Worm (Caenorhabditis elegans) whole organism, L3 larva: ENCODE data around the gene fbxa-218.
"Not testable (repeated sequence)": the region's sequence is repeated elsewhere in the genome, so short reads cannot be mapped to it uniquely, and the experiment has no call there.

ENCODE experiments used
- ZK546.5 ChIP-seq: sonication (generic microtip); optimal IDR thresholded peaks from 2 replicates; lab custom pipeline; 2017; ENCODE audit warnings: missing biosample characterization, missing genetic modification characterization
- ama-1 ChIP-seq: fragments of 150-350 bp; optimal IDR thresholded peaks from 2 replicates; lab custom pipeline; 2018
- ceh-16 ChIP-seq: sonication (generic microtip); optimal IDR thresholded peaks from 2 replicates; lab custom pipeline; 2017; ENCODE audit warnings: missing biosample characterization, missing genetic modification characterization
- ceh-28 ChIP-seq: fragments of 150-350 bp; optimal IDR thresholded peaks from 2 replicates; lab custom pipeline; 2014; ENCODE audit warnings: missing biosample characterization, missing genetic modification reagents, missing genetic modification characterization
- daf-12 ChIP-seq: fragments of 150-350 bp; optimal IDR thresholded peaks from 2 replicates; lab custom pipeline; 2014; ENCODE audit warnings: missing biosample characterization, missing genetic modification reagents, missing genetic modification characterization
- egl-27 ChIP-seq: sonication (generic microtip); optimal IDR thresholded peaks from 4 replicates; lab custom pipeline; 2017; ENCODE audit warnings: missing biosample characterization, missing genetic modification reagents, missing genetic modification characterization
- eor-1 ChIP-seq, 2 experiments: fragments of 150-350 bp; optimal IDR thresholded peaks; 2 replicates each; lab custom pipeline; 2014 to 2018; ENCODE audit warnings: missing biosample characterization in 2 of 2, missing genetic modification characterization in 2 of 2
- fos-1 ChIP-seq: fragments of 150-350 bp; optimal IDR thresholded peaks from 2 replicates; lab custom pipeline; 2014; ENCODE audit warnings: missing biosample characterization, missing genetic modification characterization
- hmg-11 ChIP-seq: sonication (generic microtip); optimal IDR thresholded peaks from 2 replicates; lab custom pipeline; 2016; ENCODE audit warnings: missing genetic modification characterization, missing compliant biosample characterization
- jun-1 ChIP-seq: fragments of 150-350 bp; optimal IDR thresholded peaks from 2 replicates; lab custom pipeline; 2014; ENCODE audit warnings: missing biosample characterization, missing genetic modification reagents, missing genetic modification characterization
- lin-15B ChIP-seq: fragments of 150-350 bp; optimal IDR thresholded peaks from 2 replicates; lab custom pipeline; 2014; ENCODE audit warnings: missing biosample characterization, missing genetic modification characterization
- lsy-12 ChIP-seq: sonication (generic microtip); optimal IDR thresholded peaks from 2 replicates; lab custom pipeline; 2016; ENCODE audit warnings: mild to moderate bottlenecking, missing genetic modification characterization, missing compliant biosample characterization
- mdl-1 ChIP-seq: fragments of 150-350 bp; optimal IDR thresholded peaks from 2 replicates; lab custom pipeline; 2014; ENCODE audit warnings: missing biosample characterization, missing genetic modification characterization
- mml-1 ChIP-seq: fragments of 150-350 bp; sonication (generic microtip); optimal IDR thresholded peaks from 3 replicates; lab custom pipeline; 2014; ENCODE audit warnings: missing biosample characterization, missing genetic modification characterization
- nfya-1 ChIP-seq: sonication (generic microtip); optimal IDR thresholded peaks from 2 replicates; lab custom pipeline; 2017; ENCODE audit warnings: missing genetic modification characterization, mild to moderate bottlenecking, missing compliant biosample characterization, antibody characterized with exemption, moderate library complexity; ENCODE audit not compliant: insufficient read depth
- nhr-11 ChIP-seq: fragments of 150-350 bp; optimal IDR thresholded peaks from 2 replicates; lab custom pipeline; 2014; ENCODE audit warnings: missing biosample characterization, missing genetic modification characterization
- nhr-12 ChIP-seq: fragments of 150-350 bp; optimal IDR thresholded peaks from 2 replicates; lab custom pipeline; 2014; ENCODE audit warnings: missing biosample characterization, missing genetic modification characterization
- nhr-23 ChIP-seq: fragments of 150-350 bp; optimal IDR thresholded peaks from 2 replicates; lab custom pipeline; 2014; ENCODE audit warnings: missing biosample characterization, missing genetic modification reagents, missing genetic modification characterization
- nhr-25 ChIP-seq: sonication (generic microtip); optimal IDR thresholded peaks from 2 replicates; lab custom pipeline; 2017; ENCODE audit warnings: missing biosample characterization, missing genetic modification characterization
- nhr-28 ChIP-seq: fragments of 150-350 bp; optimal IDR thresholded peaks from 2 replicates; lab custom pipeline; 2014; ENCODE audit warnings: missing biosample characterization, missing genetic modification characterization
- nhr-43 ChIP-seq: sonication (generic microtip); optimal IDR thresholded peaks from 2 replicates; lab custom pipeline; 2016; ENCODE audit warnings: mild to moderate bottlenecking, missing genetic modification characterization, missing compliant biosample characterization; ENCODE audit not compliant: poor library complexity, severe bottlenecking
- nhr-67 ChIP-seq: fragments of 150-350 bp; optimal IDR thresholded peaks from 2 replicates; lab custom pipeline; 2014; ENCODE audit warnings: missing biosample characterization, missing genetic modification characterization
- nhr-76 ChIP-seq: fragments of 150-350 bp; sonication (generic microtip); optimal IDR thresholded peaks from 5 replicates; lab custom pipeline; 2014; ENCODE audit warnings: missing biosample characterization, missing genetic modification characterization
- pha-4 ChIP-seq: fragments of 150-350 bp; optimal IDR thresholded peaks from 2 replicates; lab custom pipeline; 2014; ENCODE audit warnings: missing biosample characterization, missing genetic modification reagents, missing genetic modification characterization
- snpc-4 ChIP-seq: fragments of 150-350 bp; optimal IDR thresholded peaks from 2 replicates; lab custom pipeline; 2014; ENCODE audit warnings: missing biosample characterization, missing genetic modification characterization
- tbx-2 ChIP-seq: sonication (generic microtip); optimal IDR thresholded peaks from 2 replicates; lab custom pipeline; 2016; ENCODE audit warnings: mild to moderate bottlenecking, missing genetic modification characterization, missing compliant biosample characterization
- unc-39 ChIP-seq: sonication (generic microtip); optimal IDR thresholded peaks from 4 replicates; lab custom pipeline; 2017; ENCODE audit warnings: missing biosample characterization, missing genetic modification characterization
- zag-1 ChIP-seq: fragments of 150-350 bp; optimal IDR thresholded peaks from 2 replicates; lab custom pipeline; 2014; ENCODE audit warnings: missing biosample characterization, missing genetic modification characterization
- ztf-11 ChIP-seq: fragments of 150-350 bp; optimal IDR thresholded peaks from 2 replicates; lab custom pipeline; 2014; ENCODE audit warnings: missing biosample characterization, missing genetic modification characterization
- ztf-4 ChIP-seq: fragments of 150-350 bp; optimal IDR thresholded peaks from 2 replicates; lab custom pipeline; 2014; ENCODE audit warnings: missing biosample characterization, missing genetic modification characterization

The fbxa-218 gene

DNA sequence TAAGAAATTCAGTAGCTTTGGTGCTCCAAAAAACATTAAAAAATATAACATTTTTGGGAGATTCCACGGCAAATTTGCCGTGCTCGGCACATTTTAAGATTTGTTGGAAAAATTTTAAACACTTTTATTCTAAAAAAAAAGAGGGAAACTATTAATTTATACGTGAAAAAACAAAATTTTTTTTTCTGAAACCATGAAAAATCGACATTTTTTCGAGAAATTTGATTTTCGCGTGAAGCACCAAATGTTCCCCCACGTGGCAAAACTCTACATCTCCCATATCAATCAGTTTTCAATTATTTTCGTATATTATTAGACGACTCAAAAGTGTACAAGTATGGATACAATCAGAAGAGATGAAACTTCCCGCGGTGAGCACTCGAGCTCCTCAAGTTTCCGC, at the start of gene fbxa-218:
Gene fbxa-218, plus strand, starts transcription at position 301 of the 400 bp plus-strand sequence.
- TF ChIP-seq ceh-16 (tag; lab: Kevin White, UChicago) = no peak
- TF ChIP-seq eor-1 (tag; optimal IDR thresholded peaks at IDR 0.05; lab: Kevin White, UChicago) = no peak
- no peak for TF ChIP-seq nhr-43 (tag; lab: Kevin White, UChicago)
- TF ChIP-seq daf-12 (tag; lab: Kevin White, UChicago) = no peak
- TF ChIP-seq snpc-4 (tag; lab: Kevin White, UChicago) = no peak
- TF ChIP-seq nfya-1 (tag; lab: Kevin White, UChicago) = no peak

DNA sequence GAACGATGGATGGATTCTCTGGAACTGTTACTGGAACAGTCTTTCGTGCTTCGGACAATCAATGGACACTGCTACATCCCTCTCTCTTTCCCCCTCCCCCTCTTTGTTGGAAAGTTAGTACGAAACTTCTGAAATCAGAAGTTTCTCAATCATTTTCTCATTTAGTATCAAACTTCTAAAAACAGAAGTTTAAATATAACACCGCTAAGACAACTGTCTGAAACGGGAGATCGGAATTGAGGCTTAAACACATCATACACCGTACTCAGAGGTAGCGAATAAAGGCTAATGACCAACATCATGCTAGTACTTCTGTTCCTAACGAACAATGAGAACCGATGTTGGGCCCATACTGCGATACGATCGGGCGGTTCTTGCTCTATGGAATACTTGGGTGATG, 49.7 kb upstream of the fbxa-218 start, which contains the start of gene Y49E10.30:
Gene Y49E10.30, plus strand, starts transcription at position 301 of the 400 bp plus-strand sequence.
- not testable (repeated sequence) for TF ChIP-seq nhr-23; nhr-28 (tag; lab: Kevin White, UChicago); egl-27 (tag; lab: Kevin White, UChicago)

DNA sequence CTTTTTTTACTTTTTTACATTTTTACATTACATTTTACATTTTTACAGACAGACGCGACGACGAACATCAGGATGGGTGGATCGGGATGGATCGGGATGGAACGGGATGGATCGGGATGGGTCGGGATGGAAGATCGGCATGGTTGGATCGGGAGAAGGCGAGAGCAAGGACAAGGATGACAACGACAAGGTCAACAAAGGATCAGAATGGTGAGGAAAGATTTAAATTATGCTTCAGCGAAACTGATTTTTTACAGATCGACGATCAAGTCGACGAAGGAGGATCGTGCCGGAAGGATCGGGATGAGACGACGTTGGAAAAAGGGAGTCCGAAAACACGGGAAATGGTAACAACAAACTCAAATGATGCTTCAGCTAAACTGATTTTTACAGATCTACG, 48.2 kb upstream of the fbxa-218 start:
- TF ChIP-seq eor-1 (tag; optimal IDR thresholded peaks at IDR 0.05; lab: Kevin White, UChicago) (no peak), lsy-12 (tag; lab: Kevin White, UChicago) (no peak), mml-1 (no peak), nhr-43 (tag; lab: Kevin White, UChicago) (no peak), nhr-11 (tag; lab: Kevin White, UChicago) (no peak), unc-39 (tag; lab: Kevin White, UChicago) (no peak), ztf-4 (no peak), ZK546.5 (tag; lab: Kevin White, UChicago) (no peak), hmg-11 (tag; lab: Kevin White, UChicago) (no peak), nhr-25 (tag; lab: Kevin White, UChicago) (no peak), ama-1 (lab: Kevin White, UChicago) (no peak), pha-4 (no peak), fos-1 (tag; lab: Kevin White, UChicago) (no peak)
- TF ChIP-seq, all 47 proteins: peak for 0

DNA sequence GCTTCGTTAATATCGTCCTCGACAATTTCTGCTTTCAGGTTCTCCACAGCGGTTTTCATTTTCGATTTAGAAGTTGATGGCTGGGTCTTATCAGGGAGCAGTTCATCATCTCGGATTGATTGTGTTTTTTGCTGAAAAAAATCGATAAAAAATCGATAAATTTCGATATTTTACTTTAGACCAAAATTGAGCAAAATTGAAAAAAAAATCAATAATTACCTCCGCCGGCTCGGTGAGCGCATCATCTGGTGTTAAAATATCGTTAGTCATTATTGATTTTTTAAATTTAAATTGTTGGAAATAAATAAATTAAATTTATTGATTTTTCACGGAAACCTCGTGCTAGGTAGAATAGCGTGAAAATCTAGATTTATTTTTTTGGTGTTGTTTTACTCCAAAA, 41.2 kb upstream of the fbxa-218 start, which contains the start of gene Y49E10.10:
Gene Y49E10.10, plus strand, starts transcription at position 381 of the 400 bp plus-strand sequence.
- TF ChIP-seq ceh-28 (tag; lab: Kevin White, UChicago) = peak; percentile 90
- TF ChIP-seq daf-12 (tag; lab: Kevin White, UChicago) = no peak
- no peak for TF ChIP-seq nhr-76 (tag; lab: Kevin White, UChicago)
- TF ChIP-seq nhr-12 (tag; lab: Kevin White, UChicago) = no peak
- no peak for TF ChIP-seq nhr-67 (tag; lab: Kevin White, UChicago)
- TF ChIP-seq snpc-4 (tag; lab: Kevin White, UChicago) = no peak

DNA sequence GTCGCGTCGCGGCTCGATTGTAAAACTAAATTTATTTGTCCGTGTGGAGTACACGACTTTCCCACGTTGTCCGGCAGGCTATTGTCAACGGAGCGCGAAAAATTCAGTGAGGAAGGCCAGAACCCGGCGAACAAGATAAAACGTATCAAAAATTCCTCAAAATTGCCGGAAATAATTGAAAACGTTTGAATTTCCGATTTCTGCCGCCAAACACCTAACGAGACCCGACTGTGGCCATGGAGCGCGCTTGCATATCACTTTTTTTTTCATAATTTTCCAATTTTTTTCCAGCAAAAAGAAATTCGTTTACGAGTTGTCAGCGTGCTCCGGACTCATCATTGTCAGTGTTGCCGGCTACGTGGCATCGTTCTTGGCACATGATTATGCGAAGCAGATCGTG, 37.8 kb upstream of the fbxa-218 start:
- no peak for TF ChIP-seq lsy-12 (tag; lab: Kevin White, UChicago)
- TF ChIP-seq tbx-2 (tag; lab: Kevin White, UChicago) = no peak
- TF ChIP-seq fos-1 (tag; lab: Kevin White, UChicago) = no peak
- TF ChIP-seq ceh-28 (tag; lab: Kevin White, UChicago) = no peak
- no peak for TF ChIP-seq jun-1 (tag; lab: Kevin White, UChicago)
- no peak for TF ChIP-seq snpc-4 (tag; lab: Kevin White, UChicago)

DNA sequence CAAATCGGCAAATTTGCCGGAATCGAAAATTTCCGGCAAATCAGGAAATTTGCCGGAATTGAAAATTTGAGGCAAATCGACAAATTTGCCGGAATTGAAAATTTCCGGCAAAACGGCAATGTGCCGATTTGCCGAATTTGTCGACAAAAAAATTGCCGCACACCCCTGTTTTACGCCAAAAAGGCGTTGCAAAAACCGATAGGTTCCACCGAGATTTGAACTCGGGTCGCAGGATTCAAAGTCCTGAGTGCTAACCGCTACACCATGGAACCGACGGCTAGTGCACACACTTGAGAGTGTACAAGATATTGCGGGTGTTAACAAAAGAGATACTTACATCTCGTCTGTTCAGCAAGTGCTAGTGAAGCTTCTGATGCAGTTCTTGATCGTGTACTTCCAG, 36.6 kb upstream of the fbxa-218 start:
- TF ChIP-seq nfya-1 (tag; lab: Kevin White, UChicago) = peak; percentile 21
- no peak for TF ChIP-seq nhr-23
- TF ChIP-seq mdl-1 (tag; lab: Kevin White, UChicago) = no peak
- peak; percentile 26 for TF ChIP-seq lin-15B (tag; lab: Kevin White, UChicago)
- TF ChIP-seq ztf-11 = no peak
- TF ChIP-seq lsy-12 (tag; lab: Kevin White, UChicago) = peak; percentile 27
- no peak for TF ChIP-seq ceh-28 (tag; lab: Kevin White, UChicago)
- TF ChIP-seq nhr-43 (tag; lab: Kevin White, UChicago) = peak; percentile 37

DNA sequence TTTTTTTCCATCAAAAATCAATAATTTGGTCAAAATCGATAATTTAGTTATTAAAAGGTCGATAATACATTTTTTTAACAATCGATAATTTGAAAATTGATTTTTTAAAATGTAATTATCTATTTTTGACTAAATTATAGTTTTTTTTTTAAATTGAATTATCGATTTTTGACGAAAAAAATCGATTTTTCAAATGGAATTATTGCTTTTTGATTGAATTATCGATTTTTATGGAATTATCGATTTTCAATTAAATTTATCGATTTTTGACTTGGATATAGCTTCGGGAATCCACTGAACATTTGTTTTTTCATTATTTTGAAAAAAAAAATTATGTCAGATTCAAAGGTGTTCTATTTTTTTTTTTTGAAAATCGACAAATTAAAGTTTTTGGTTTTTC, 26.0 kb upstream of the fbxa-218 start:
- TF ChIP-seq ceh-28 (tag; lab: Kevin White, UChicago) (peak; percentile 93), zag-1 (tag; lab: Kevin White, UChicago) (no peak)
